Worm (Caenorhabditis elegans) whole organism, L2 larva: ENCODE measurements around the gene scl-2.

ENCODE experiments used
- C34F6.9 ChIP-seq: fragments of 150-350 bp; optimal IDR thresholded peaks from 2 replicates; lab custom pipeline; 2014; ENCODE audit warnings: missing biosample characterization, missing genetic modification characterization
- F13H6.1 ChIP-seq: sonication (generic microtip); optimal IDR thresholded peaks from 2 replicates; lab custom pipeline; 2016; ENCODE audit warnings: missing genetic modification characterization, missing compliant biosample characterization
- R02D3.7 ChIP-seq: fragments of 150-350 bp; optimal IDR thresholded peaks from 2 replicates; lab custom pipeline; 2014; ENCODE audit warnings: missing biosample characterization, missing genetic modification characterization
- Y55F3AM.14 ChIP-seq: fragments of 200-800 bp; sonication (Bioruptor generic); optimal IDR thresholded peaks from 2 replicates; lab custom pipeline; 2018; ENCODE audit warnings: mild to moderate bottlenecking, missing genetic modification characterization, missing compliant biosample characterization
- aly-2 ChIP-seq: fragments of 150-350 bp; optimal IDR thresholded peaks from 2 replicates; lab custom pipeline; 2014; ENCODE audit warnings: missing biosample characterization, missing genetic modification characterization
- ama-1 ChIP-seq: fragments of 150-350 bp; optimal IDR thresholded peaks from 2 replicates; lab custom pipeline; 2018; ENCODE audit warnings: inconsistent platforms
- blmp-1 ChIP-seq: sonication (generic microtip); optimal IDR thresholded peaks from 2 replicates; lab custom pipeline; 2017; ENCODE audit warnings: missing genetic modification characterization, mild to moderate bottlenecking, missing compliant biosample characterization, antibody characterized with exemption, moderate library complexity; ENCODE audit not compliant: insufficient read depth
- ceh-16 ChIP-seq: fragments of 150-350 bp; optimal IDR thresholded peaks from 2 replicates; lab custom pipeline; 2014; ENCODE audit warnings: missing biosample characterization, missing genetic modification characterization
- ceh-82 ChIP-seq: fragments of 150-350 bp; optimal IDR thresholded peaks from 2 replicates; lab custom pipeline; 2014; ENCODE audit warnings: missing biosample characterization, missing genetic modification characterization
- crh-2 ChIP-seq: sonication (generic microtip); optimal IDR thresholded peaks from 2 replicates; lab custom pipeline; 2017; ENCODE audit warnings: missing biosample characterization, missing genetic modification characterization
- egl-27 ChIP-seq: sonication (generic microtip); optimal IDR thresholded peaks from 3 replicates; lab custom pipeline; 2017; ENCODE audit warnings: missing biosample characterization, missing genetic modification reagents, missing genetic modification characterization
- elt-1 ChIP-seq: fragments of 150-350 bp; optimal IDR thresholded peaks from 2 replicates; lab custom pipeline; 2014; ENCODE audit warnings: missing biosample characterization, missing genetic modification characterization
- elt-3 ChIP-seq: sonication (generic microtip); optimal IDR thresholded peaks from 2 replicates; lab custom pipeline; 2017; ENCODE audit warnings: missing biosample characterization, missing genetic modification characterization
- fos-1 ChIP-seq: fragments of 150-350 bp; optimal IDR thresholded peaks from 2 replicates; lab custom pipeline; 2014; ENCODE audit warnings: missing biosample characterization, missing genetic modification characterization
- lin-11 ChIP-seq: fragments of 150-350 bp; sonication (generic microtip); optimal IDR thresholded peaks from 2 replicates; lab custom pipeline; 2014; ENCODE audit warnings: missing biosample characterization, missing genetic modification characterization, inconsistent platforms, mixed read lengths
- mbf-1 ChIP-seq: sonication (generic microtip); optimal IDR thresholded peaks from 2 replicates; lab custom pipeline; 2017; ENCODE audit warnings: missing biosample characterization, missing genetic modification characterization
- nhr-10 ChIP-seq: sonication (generic microtip); optimal IDR thresholded peaks from 2 replicates; lab custom pipeline; 2017; ENCODE audit warnings: missing biosample characterization, missing genetic modification characterization
- nhr-11 ChIP-seq: fragments of 150-350 bp; optimal IDR thresholded peaks from 2 replicates; lab custom pipeline; 2014; ENCODE audit warnings: missing biosample characterization, missing genetic modification characterization
- nhr-12 ChIP-seq: fragments of 150-350 bp; optimal IDR thresholded peaks from 2 replicates; lab custom pipeline; 2014; ENCODE audit warnings: missing biosample characterization, missing genetic modification characterization
- nhr-129 ChIP-seq: fragments of 150-350 bp; optimal IDR thresholded peaks from 2 replicates; lab custom pipeline; 2014; ENCODE audit warnings: missing biosample characterization, missing genetic modification characterization
- nhr-23 ChIP-seq: fragments of 150-350 bp; optimal IDR thresholded peaks from 2 replicates; lab custom pipeline; 2014; ENCODE audit warnings: missing biosample characterization, missing genetic modification reagents, missing genetic modification characterization
- nhr-25 ChIP-seq: fragments of 150-350 bp; sonication (generic microtip); optimal IDR thresholded peaks from 3 replicates; lab custom pipeline; 2014; ENCODE audit warnings: missing biosample characterization, missing genetic modification characterization
- nhr-6 ChIP-seq: fragments of 150-350 bp; optimal IDR thresholded peaks from 2 replicates; lab custom pipeline; 2014; ENCODE audit warnings: missing biosample characterization, missing genetic modification characterization
- nhr-77 ChIP-seq: fragments of 150-350 bp; optimal IDR thresholded peaks from 2 replicates; lab custom pipeline; 2014; ENCODE audit warnings: missing biosample characterization, missing genetic modification characterization
- peb-1 ChIP-seq: fragments of 150-350 bp; optimal IDR thresholded peaks from 2 replicates; lab custom pipeline; 2014; ENCODE audit warnings: missing biosample characterization, missing genetic modification characterization
- sem-4 ChIP-seq: fragments of 150-350 bp; optimal IDR thresholded peaks from 2 replicates; lab custom pipeline; 2014; ENCODE audit warnings: missing biosample characterization, missing genetic modification reagents, missing genetic modification characterization
- sma-9 ChIP-seq, 2 experiments: fragments of 150-350 bp in 1 of 2; sonication (generic microtip) in 1 of 2; optimal IDR thresholded peaks; 2 replicates each; lab custom pipeline; 2014 to 2016; ENCODE audit warnings: missing genetic modification characterization in 2 of 2, mild to moderate bottlenecking in 1 of 2, missing biosample characterization in 1 of 2, missing compliant biosample characterization in 1 of 2, missing genetic modification reagents in 1 of 2, moderate library complexity in 1 of 2
- unc-39 ChIP-seq: fragments of 150-350 bp; optimal IDR thresholded peaks from 2 replicates; lab custom pipeline; 2014; ENCODE audit warnings: missing biosample characterization, missing genetic modification characterization
- unc-55 ChIP-seq: fragments of 150-350 bp; sonication (generic microtip); optimal IDR thresholded peaks from 3 replicates; lab custom pipeline; 2014; ENCODE audit warnings: missing biosample characterization, missing genetic modification reagents, missing genetic modification characterization
- unc-62 ChIP-seq: fragments of 150-350 bp; optimal IDR thresholded peaks from 2 replicates; lab custom pipeline; 2014; ENCODE audit warnings: missing biosample characterization, missing genetic modification reagents, missing genetic modification characterization
- zag-1 ChIP-seq: fragments of 150-350 bp; optimal IDR thresholded peaks from 2 replicates; lab custom pipeline; 2014; ENCODE audit warnings: missing biosample characterization, missing genetic modification characterization
- ztf-4 ChIP-seq: fragments of 150-350 bp; optimal IDR thresholded peaks from 2 replicates; lab custom pipeline; 2014; ENCODE audit warnings: missing biosample characterization, missing genetic modification characterization

The scl-2 gene

DNA sequence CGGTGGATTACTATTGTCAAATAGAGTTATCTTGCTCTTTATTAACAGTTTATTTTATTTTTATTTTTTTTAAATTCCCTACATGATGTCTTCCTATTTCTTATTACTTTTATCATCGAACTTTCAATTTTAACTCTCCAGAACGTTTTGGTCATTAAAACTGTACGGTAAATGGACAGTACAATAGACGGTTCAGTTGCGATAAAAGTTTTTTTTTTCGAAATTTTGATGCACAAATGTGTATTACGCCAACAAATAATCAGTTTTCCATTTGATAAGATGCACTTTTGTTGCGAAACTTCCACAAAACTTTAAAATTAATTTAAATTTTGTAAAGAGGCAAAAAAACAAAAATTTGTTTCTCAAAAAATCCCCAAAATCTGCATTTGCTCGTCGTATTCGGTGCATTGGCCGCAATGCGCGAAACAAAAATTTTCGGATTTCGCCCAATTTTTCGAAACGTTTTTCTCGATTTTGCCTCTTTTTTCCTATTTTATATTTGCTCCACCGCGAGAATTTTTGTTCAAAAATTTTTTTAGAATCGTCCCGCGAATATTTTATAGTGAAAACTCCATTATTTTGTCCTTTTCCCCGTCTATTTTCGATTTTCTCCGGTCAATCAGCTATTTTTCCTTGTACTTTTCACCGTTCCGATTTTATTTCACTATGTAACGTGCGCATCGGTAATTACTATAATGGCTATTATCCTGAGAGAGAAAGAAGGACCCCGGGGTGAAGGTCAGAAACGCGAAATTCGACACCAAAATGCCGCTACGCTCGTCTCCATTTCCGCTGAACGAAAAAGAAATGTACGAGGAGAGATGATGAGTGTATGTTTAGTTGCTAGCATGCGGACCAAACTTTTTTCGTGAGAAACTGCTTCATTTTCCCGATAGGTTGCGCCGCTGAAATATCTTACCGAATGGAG, 28.5 kb upstream of the scl-2 start:
- TF ChIP-seq C34F6.9 (tag; lab: Kevin White, UChicago) (peak; percentile 4), peb-1 (tag; lab: Kevin White, UChicago) (no peak), fos-1 (peak; percentile 16), nhr-11 (tag; lab: Kevin White, UChicago) (no peak), nhr-10 (no peak)

DNA sequence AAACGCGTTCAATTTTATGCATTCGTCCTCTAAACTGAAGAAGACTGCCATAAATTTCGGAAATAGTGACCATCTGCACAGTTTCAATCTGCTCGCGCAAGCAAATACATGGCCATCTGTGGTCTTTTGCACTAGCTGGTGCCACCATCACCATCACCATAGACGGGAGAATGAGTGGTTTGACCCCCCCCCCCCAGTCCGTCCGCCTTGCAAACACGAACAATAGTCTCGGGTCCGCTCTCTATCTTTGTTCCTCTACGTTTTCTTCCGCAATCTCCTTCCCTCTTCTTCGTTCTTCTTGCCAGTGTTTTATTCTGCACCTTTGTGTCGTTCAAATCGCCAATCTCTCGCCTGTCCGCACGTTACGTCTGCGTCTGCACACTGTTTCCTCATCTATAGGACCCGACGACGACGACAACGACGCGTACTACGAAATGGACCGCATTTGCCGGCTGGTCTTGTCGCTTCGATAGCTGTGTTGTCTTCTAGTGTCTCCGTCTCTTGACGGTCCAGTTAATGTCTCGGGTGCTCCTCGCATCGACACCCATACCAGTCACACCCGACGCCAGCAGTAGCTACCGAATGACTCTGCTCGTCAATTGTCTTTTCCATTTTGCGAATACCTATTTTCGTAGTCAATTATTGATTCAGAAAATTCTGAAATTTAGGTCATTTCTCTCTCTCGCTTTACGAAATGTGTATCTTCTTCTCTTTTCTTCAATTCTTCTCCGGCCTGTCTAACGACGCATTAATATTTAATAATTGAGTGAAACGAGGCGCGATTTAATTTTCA, 27.6 kb upstream of the scl-2 start:
- TF ChIP-seq fos-1 (no peak), Y55F3AM.14 (GFP tag; lab: Kevin White, UChicago) (no peak), F13H6.1 (tag; lab: Kevin White, UChicago) (peak; percentile 21), unc-55 (GFP tag; lab: Kevin White, UChicago) (peak; percentile 22), nhr-129 (peak; percentile 83), zag-1 (tag; lab: Kevin White, UChicago) (peak; percentile 51), lin-11 (tag; lab: Kevin White, UChicago) (no peak), sma-9 (GFP tag; optimal IDR thresholded peaks at IDR 0.05; lab: Kevin White, UChicago) (peak; percentile 21), sma-9 (tag; optimal IDR thresholded peaks at IDR 0.05; lab: Kevin White, UChicago) (no peak), unc-62 (GFP tag; lab: Kevin White, UChicago) (no peak)

DNA sequence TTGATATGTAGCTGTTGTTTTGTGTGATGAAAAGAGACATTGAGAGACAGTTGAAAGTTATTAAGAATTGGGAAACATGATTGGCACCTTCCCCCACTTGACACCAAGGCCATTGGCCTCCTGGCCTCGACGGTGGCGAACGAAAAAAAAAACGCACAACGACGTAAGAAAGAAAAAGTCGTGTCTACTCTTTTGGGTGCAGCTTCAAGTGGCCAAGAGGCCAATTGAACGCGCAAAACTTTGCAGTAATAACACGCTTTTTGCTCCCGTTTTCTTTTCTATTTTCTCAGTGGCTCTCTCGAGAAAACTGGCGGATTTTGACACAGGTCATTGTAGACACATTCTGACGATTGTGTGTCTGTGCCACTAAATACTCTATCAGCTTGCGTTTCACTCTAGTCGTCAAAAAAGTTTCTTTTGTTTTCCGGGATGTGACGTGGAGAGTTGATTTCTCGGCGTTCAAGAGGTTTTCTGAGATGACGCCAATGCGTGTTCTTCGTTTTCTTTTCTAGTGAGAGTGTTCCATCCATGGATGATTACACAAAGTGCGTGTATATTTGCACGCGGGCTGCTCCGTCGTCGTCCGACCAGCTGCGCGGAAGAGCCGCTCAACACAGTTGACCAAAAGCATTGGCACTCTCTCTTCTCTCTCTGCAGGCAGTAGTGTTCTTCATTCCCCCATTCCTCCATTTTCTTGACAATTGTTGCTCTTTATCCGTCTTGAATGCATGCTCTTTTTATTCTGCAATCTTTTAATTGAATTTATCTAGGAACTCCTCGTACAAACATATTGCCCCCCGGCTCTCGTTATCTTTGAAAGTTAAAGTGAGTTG, 26.8 kb upstream of the scl-2 start:
- no peak for TF ChIP-seq ceh-82 (tag; lab: Kevin White, UChicago)
- no peak for TF ChIP-seq egl-27 (tag; lab: Kevin White, UChicago)
- no peak for TF ChIP-seq nhr-77 (tag; lab: Kevin White, UChicago)
- TF ChIP-seq peb-1 (tag; lab: Kevin White, UChicago): no peak
- TF ChIP-seq nhr-6 (tag; lab: Kevin White, UChicago): no peak
- peak; percentile 5 for TF ChIP-seq ztf-4 (tag; lab: Kevin White, UChicago)
- no peak for TF ChIP-seq aly-2 (tag; lab: Kevin White, UChicago)
- TF ChIP-seq nhr-11 (tag; lab: Kevin White, UChicago): no peak
- TF ChIP-seq lin-11 (tag; lab: Kevin White, UChicago): no peak
- peak; percentile 8 for TF ChIP-seq nhr-25 (tag; lab: Kevin White, UChicago)
- TF ChIP-seq ama-1 (lab: Kevin White, UChicago): no peak

DNA sequence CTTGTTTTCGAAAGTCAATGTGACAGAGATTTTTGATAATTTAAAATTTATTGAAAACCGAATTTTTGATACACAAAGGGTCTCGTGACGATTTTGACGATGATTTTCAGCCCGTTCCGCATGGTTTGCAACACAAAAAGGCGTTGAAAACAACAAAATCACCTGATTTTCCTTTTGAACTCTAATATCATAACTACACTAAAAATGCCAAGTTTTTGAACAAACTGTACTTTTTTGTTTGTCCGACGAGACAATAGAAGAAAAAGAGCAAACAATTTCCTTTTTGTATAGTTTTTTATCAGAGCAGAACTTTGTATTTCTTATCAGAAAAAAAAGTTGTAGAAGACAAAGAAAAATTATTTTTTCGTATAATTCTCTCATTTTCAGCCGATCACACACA, 25.4 kb upstream of the scl-2 start:
- TF ChIP-seq nhr-10: no peak
- no peak for TF ChIP-seq mbf-1
- TF ChIP-seq elt-1 (tag; lab: Kevin White, UChicago): no peak
- peak; percentile 19 for TF ChIP-seq nhr-129
- no peak for TF ChIP-seq elt-3
- no peak for TF ChIP-seq blmp-1
- no peak for TF ChIP-seq ceh-16 (tag; lab: Kevin White, UChicago)
- no peak for TF ChIP-seq nhr-12 (tag; lab: Kevin White, UChicago)
- TF ChIP-seq nhr-23: no peak

DNA sequence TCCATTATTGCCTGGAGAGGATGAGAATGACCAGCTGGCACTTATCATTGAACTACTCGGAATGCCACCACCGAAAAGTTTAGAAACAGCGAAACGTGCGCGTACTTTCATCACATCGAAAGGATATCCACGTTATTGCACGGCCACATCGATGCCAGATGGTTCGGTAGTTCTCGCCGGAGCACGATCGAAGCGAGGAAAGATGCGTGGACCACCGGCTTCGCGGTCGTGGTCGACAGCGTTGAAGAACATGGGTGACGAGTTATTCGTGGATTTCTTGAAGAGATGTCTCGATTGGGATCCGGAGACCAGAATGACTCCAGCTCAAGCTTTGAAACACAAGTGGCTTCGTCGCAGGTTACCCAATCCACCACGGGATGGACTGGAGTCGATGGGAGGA, 24.0 kb upstream of the scl-2 start:
- TF ChIP-seq lin-11 (tag; lab: Kevin White, UChicago): no peak
- TF ChIP-seq crh-2: no peak
- TF ChIP-seq ceh-82 (tag; lab: Kevin White, UChicago): no peak
- TF ChIP-seq nhr-12 (tag; lab: Kevin White, UChicago): no peak
- TF ChIP-seq ama-1 (lab: Kevin White, UChicago): no peak
- no peak for TF ChIP-seq unc-39 (tag; lab: Kevin White, UChicago)
- TF ChIP-seq nhr-23: no peak
- TF ChIP-seq sem-4 (tag; lab: Kevin White, UChicago): no peak
- no peak for TF ChIP-seq R02D3.7 (tag; lab: Kevin White, UChicago)
